Worm (Caenorhabditis elegans): ENCODE results near the gene F21C10.4.
A peak's percentile ranks its signal among the peaks of the same experiment; 100 is the strongest.

The F21C10.4 gene

ce11 chrV:9095613-9096317 lies 30.7 kb upstream of the F21C10.4 start, which contains the start of gene F21C10.10 (continued):
- TF ChIP-seq zag-1 (tag; optimal IDR thresholded peaks at IDR 0.05) (no peak), mml-1 (tag; optimal IDR thresholded peaks at IDR 0.05) (peak; percentile 82), lin-39 (tag; optimal IDR thresholded peaks at IDR 0.05) (peak; percentile 84), unc-62 (GFP tag; optimal IDR thresholded peaks at IDR 0.05) (peak; percentile 47), ztf-11 (tag; optimal IDR thresholded peaks at IDR 0.05) (no peak), elt-3 (tag; optimal IDR thresholded peaks at IDR 0.05) (peak in 2 of 3 experiments; percentile 43 to 81), jun-1 (tag; optimal IDR thresholded peaks at IDR 0.05) (peak; percentile 91), lin-15B (tag; optimal IDR thresholded peaks at IDR 0.05) (no peak), pha-4 (tag; optimal IDR thresholded peaks at IDR 0.05) (peak; percentile 96), fos-1 (tag; optimal IDR thresholded peaks at IDR 0.05) (peak; percentile 15), daf-12 (tag; optimal IDR thresholded peaks at IDR 0.05) (no peak), nhr-11 (tag; optimal IDR thresholded peaks at IDR 0.05) (peak; percentile 33), pqm-1 (tag; optimal IDR thresholded peaks at IDR 0.05) (peak; percentile 89), eor-1 (tag; optimal IDR thresholded peaks at IDR 0.05) (no peak), ceh-16 (tag; optimal IDR thresholded peaks at IDR 0.05) (no peak), nhr-25 (tag; optimal IDR thresholded peaks at IDR 0.05) (peak; percentile 94)

- TF ChIP-seq mdl-1 (tag; optimal IDR thresholded peaks at IDR 0.05) (no peak), R02D3.7 (tag; optimal IDR thresholded peaks at IDR 0.05) (no peak), lin-39 (tag; optimal IDR thresholded peaks at IDR 0.05) (peak; percentile 20), ama-1 (optimal IDR thresholded peaks at IDR 0.05) (peak; percentile 55), skn-1 (tag; optimal IDR thresholded peaks at IDR 0.05) (no peak)
Observed at ce11 chrV:9096674-9097073, 29.7 kb upstream of the F21C10.4 start.

- TF ChIP-seq nhr-25 (tag; optimal IDR thresholded peaks at IDR 0.05) (no peak), daf-12 (tag; optimal IDR thresholded peaks at IDR 0.05) (no peak), egl-27 (tag; optimal IDR thresholded peaks at IDR 0.05) (no peak)
Observed at ce11 chrV:9097213-9097612, 29.2 kb upstream of the F21C10.4 start.

- TF ChIP-seq snpc-4 (tag; optimal IDR thresholded peaks at IDR 0.05) = no peak
- peak; percentile 25 for TF ChIP-seq elt-2 (tag; optimal IDR thresholded peaks at IDR 0.05)
- no peak for TF ChIP-seq fos-1 (tag; optimal IDR thresholded peaks at IDR 0.05)
- no peak for TF ChIP-seq nhr-77 (tag; optimal IDR thresholded peaks at IDR 0.05)
- TF ChIP-seq fkh-10 (GFP tag; optimal IDR thresholded peaks at IDR 0.05) = no peak
- no peak for TF ChIP-seq nhr-28 (tag; optimal IDR thresholded peaks at IDR 0.05)
- TF ChIP-seq pha-4 (tag; optimal IDR thresholded peaks at IDR 0.05) = peak; percentile 12
- no peak for TF ChIP-seq pqm-1 (tag; optimal IDR thresholded peaks at IDR 0.05)
Observed at ce11 chrV:9098280-9098973, 28.0 kb upstream of the F21C10.4 start, which contains the start of gene F21C10.9. TSS of gene F21C10.9 (minus strand) at chrV:9098696.

ce11 chrV:9101062-9101461 lies 25.4 kb upstream of the F21C10.4 start, which contains the start of gene frpr-6:
TSS of gene frpr-6 (minus strand) at chrV:9101162.
- TF ChIP-seq elt-2 (tag; optimal IDR thresholded peaks at IDR 0.05) = no peak
- TF ChIP-seq daf-12 (tag; optimal IDR thresholded peaks at IDR 0.05) = no peak
- TF ChIP-seq nhr-76 (tag; optimal IDR thresholded peaks at IDR 0.05) = no peak
- no peak for TF ChIP-seq nhr-237 (tag; optimal IDR thresholded peaks at IDR 0.05)
- TF ChIP-seq nhr-23 (tag; optimal IDR thresholded peaks at IDR 0.05) = no peak
- no peak for TF ChIP-seq lin-15B (tag; optimal IDR thresholded peaks at IDR 0.05)
- TF ChIP-seq mml-1 (tag; optimal IDR thresholded peaks at IDR 0.05) = no peak
- no peak for TF ChIP-seq fkh-2 (tag; optimal IDR thresholded peaks at IDR 0.05)
- TF ChIP-seq ama-1 (optimal IDR thresholded peaks at IDR 0.05) = no peak
- no peak for TF ChIP-seq ceh-9 (tag; optimal IDR thresholded peaks at IDR 0.05)
- TF ChIP-seq mdl-1 (tag; optimal IDR thresholded peaks at IDR 0.05) = no peak
- TF ChIP-seq nhr-25 (tag; optimal IDR thresholded peaks at IDR 0.05) = no peak
- TF ChIP-seq hmg-11 (tag; optimal IDR thresholded peaks at IDR 0.05) = no peak
- no peak for TF ChIP-seq lsy-12 (tag; optimal IDR thresholded peaks at IDR 0.05)
- no peak for TF ChIP-seq nhr-43 (tag; optimal IDR thresholded peaks at IDR 0.05; ENCODE audit: poor library complexity, severe bottlenecking)
- no peak for TF ChIP-seq tbx-2 (tag; optimal IDR thresholded peaks at IDR 0.05)
- TF ChIP-seq fkh-10 (GFP tag; optimal IDR thresholded peaks at IDR 0.05) = no peak
- no peak for TF ChIP-seq nfya-1 (tag; optimal IDR thresholded peaks at IDR 0.05; ENCODE audit: insufficient read depth)
